Worm (Caenorhabditis elegans) whole organism, young adult: Measurements from ENCODE around the gene egl-38.

Experiments
- B0035.1 ChIP-seq: sonication (generic microtip); optimal IDR thresholded peaks from 2 replicates; lab custom pipeline; 2016; ENCODE audit warnings: missing genetic modification characterization, mild to moderate bottlenecking, missing compliant biosample characterization, missing genotype, missing genetic modification reagents
- B0336.3 ChIP-seq: fragments of 200-800 bp; sonication (Bioruptor generic); IDR thresholded peaks from 2 replicates; pipeline ENCODE4 v1.3.6; 2022; ENCODE audit warnings: missing genetic modification characterization, missing compliant biosample characterization
- C06A6.2 ChIP-seq: fragments of 200-800 bp; sonication (Bioruptor generic); conservative IDR thresholded peaks from 2 replicates; pipeline ENCODE4 v1.3.6; 2022; ENCODE audit warnings: missing genetic modification characterization, missing compliant biosample characterization
- D2030.7 ChIP-seq: fragments of 200-800 bp; sonication (Bioruptor generic); IDR thresholded peaks from 2 replicates; pipeline ENCODE4 v1.3.6; 2022; ENCODE audit warnings: missing genetic modification reagents, missing genetic modification characterization, missing compliant biosample characterization
- F37B4.10 ChIP-seq: fragments of 200-800 bp; sonication (Bioruptor generic); IDR thresholded peaks from 2 replicates; pipeline ENCODE4 v1.3.6; 2022; ENCODE audit warnings: missing genetic modification characterization, missing compliant biosample characterization
- F57A8.1 ChIP-seq: fragments of 200-800 bp; sonication (Bioruptor generic); optimal IDR thresholded peaks from 2 replicates; lab custom pipeline; 2018; ENCODE audit warnings: mild to moderate bottlenecking, missing genetic modification characterization, moderate library complexity, missing compliant biosample characterization
- ama-1 ChIP-seq, 3 experiments: fragments of 150-350 bp in 1 of 3; sonication (generic microtip) in 2 of 3; optimal IDR thresholded peaks; 2 replicates each; lab custom pipeline; 2014 to 2018; ENCODE audit warnings: missing biosample characterization in 2 of 3, missing genetic modification characterization in 2 of 3, missing genetic modification reagents in 2 of 3
- aptf-2 ChIP-seq: fragments of 200-800 bp; sonication (Bioruptor generic); conservative IDR thresholded peaks from 2 replicates; pipeline ENCODE4 v1.3.6; 2022; ENCODE audit warnings: missing genetic modification reagents, missing genetic modification characterization, missing compliant biosample characterization
- attf-3 ChIP-seq: fragments of 200-800 bp; sonication (Bioruptor generic); conservative IDR thresholded peaks from 2 replicates; pipeline ENCODE4 v1.3.6; 2022; ENCODE audit warnings: missing genetic modification reagents, missing genetic modification characterization, missing compliant biosample characterization
- attf-5 ChIP-seq: fragments of 200-800 bp; sonication (Bioruptor generic); optimal IDR thresholded peaks from 2 replicates; lab custom pipeline; 2018; ENCODE audit warnings: mild to moderate bottlenecking, missing genetic modification characterization, missing compliant biosample characterization
- ceh-40 ChIP-seq: fragments of 200-800 bp; sonication (Bioruptor generic); IDR thresholded peaks from 2 replicates; pipeline ENCODE4 v1.3.6; 2022; ENCODE audit warnings: missing genetic modification characterization, missing compliant biosample characterization
- ceh-91 ChIP-seq: fragments of 200-800 bp; sonication (Bioruptor generic); IDR thresholded peaks from 2 replicates; pipeline ENCODE4 v1.3.6; 2022; ENCODE audit warnings: missing genetic modification reagents, missing genetic modification characterization, missing compliant biosample characterization
- egrh-3 ChIP-seq: fragments of 200-800 bp; sonication (Bioruptor generic); IDR thresholded peaks from 2 replicates; pipeline ENCODE4 v1.3.6; 2022; ENCODE audit warnings: missing genetic modification reagents, missing genetic modification characterization, missing compliant biosample characterization
- fkh-3 ChIP-seq: sonication (generic microtip); optimal IDR thresholded peaks from 2 replicates; lab custom pipeline; 2016; ENCODE audit warnings: mild to moderate bottlenecking, missing genetic modification characterization, missing compliant biosample characterization
- gei-17 ChIP-seq: fragments of 200-800 bp; sonication (Bioruptor generic); optimal IDR thresholded peaks from 2 replicates; lab custom pipeline; 2018; ENCODE audit warnings: mild to moderate bottlenecking, missing genetic modification characterization, missing compliant biosample characterization
- hlh-12 ChIP-seq: sonication (generic microtip); optimal IDR thresholded peaks from 2 replicates; lab custom pipeline; 2016; ENCODE audit warnings: missing genetic modification characterization, missing compliant biosample characterization
- hsf-1 ChIP-seq: fragments of 200-800 bp; sonication (Bioruptor generic); IDR thresholded peaks from 2 replicates; pipeline ENCODE4 v1.3.6; 2022; ENCODE audit warnings: missing genetic modification reagents, missing genetic modification characterization, missing compliant biosample characterization
- let-607 ChIP-seq, 2 experiments: fragments of 200-800 bp in 1 of 2; sonication (Bioruptor generic) in 1 of 2; sonication (generic microtip) in 1 of 2; optimal IDR thresholded peaks; 2 replicates each; lab custom pipeline; 2016 to 2018; ENCODE audit warnings: mild to moderate bottlenecking in 2 of 2, missing compliant biosample characterization in 2 of 2, missing genetic modification characterization in 2 of 2, moderate library complexity in 2 of 2, missing genotype in 1 of 2
- lin-26 ChIP-seq: fragments of 200-800 bp; sonication (Bioruptor generic); IDR thresholded peaks from 2 replicates; pipeline ENCODE4 v1.3.6; 2022; ENCODE audit warnings: missing genetic modification reagents, missing genetic modification characterization, missing compliant biosample characterization
- lin-54 ChIP-seq: fragments of 200-800 bp; sonication (Bioruptor generic); optimal IDR thresholded peaks from 2 replicates; lab custom pipeline; 2018; ENCODE audit warnings: mild to moderate bottlenecking, missing genetic modification characterization, missing compliant biosample characterization
- lsl-1 ChIP-seq: fragments of 200-800 bp; sonication (Bioruptor generic); optimal IDR thresholded peaks from 2 replicates; lab custom pipeline; 2018; ENCODE audit warnings: mild to moderate bottlenecking, missing genetic modification characterization, moderate library complexity, missing compliant biosample characterization
- madf-10 ChIP-seq: sonication (generic microtip); optimal IDR thresholded peaks from 2 replicates; lab custom pipeline; 2016; ENCODE audit warnings: mild to moderate bottlenecking, missing genetic modification characterization, missing compliant biosample characterization
- madf-3 ChIP-seq: fragments of 200-800 bp; sonication (Bioruptor generic); IDR thresholded peaks from 2 replicates; pipeline ENCODE4 v1.3.6; 2022; ENCODE audit warnings: missing genetic modification reagents, missing genetic modification characterization, missing compliant biosample characterization
- madf-6 ChIP-seq: fragments of 200-800 bp; sonication (Bioruptor generic); IDR thresholded peaks from 2 replicates; pipeline ENCODE4 v1.3.6; 2022; ENCODE audit warnings: missing genetic modification reagents, missing genetic modification characterization, missing compliant biosample characterization
- madf-8 ChIP-seq: fragments of 200-800 bp; sonication (Bioruptor generic); conservative IDR thresholded peaks from 2 replicates; pipeline ENCODE4 v1.3.6; 2022; ENCODE audit warnings: missing genetic modification reagents, missing genetic modification characterization, missing compliant biosample characterization
- mes-4 ChIP-seq: sonication (generic microtip); optimal IDR thresholded peaks from 2 replicates; lab custom pipeline; 2016; ENCODE audit warnings: missing genotype, missing genetic modification characterization, missing compliant biosample characterization
- nfya-2 ChIP-seq: fragments of 200-800 bp; sonication (Bioruptor generic); IDR thresholded peaks from 2 replicates; pipeline ENCODE4 v1.3.6; 2022; ENCODE audit warnings: missing genetic modification reagents, missing genetic modification characterization, missing compliant biosample characterization
- nfyb-1 ChIP-seq: fragments of 200-800 bp; sonication (Bioruptor generic); IDR thresholded peaks from 2 replicates; pipeline ENCODE4 v1.3.6; 2022; ENCODE audit warnings: missing genetic modification reagents, missing genetic modification characterization, missing compliant biosample characterization
- nhr-120 ChIP-seq: fragments of 200-800 bp; sonication (Bioruptor generic); IDR thresholded peaks from 2 replicates; pipeline ENCODE4 v1.3.6; 2022; ENCODE audit warnings: missing genetic modification characterization, missing compliant biosample characterization
- nhr-80 ChIP-seq: sonication (generic microtip); optimal IDR thresholded peaks from 2 replicates; lab custom pipeline; 2016; ENCODE audit warnings: missing genetic modification characterization, missing compliant biosample characterization
- pbrm-1 ChIP-seq: fragments of 200-800 bp; sonication (Bioruptor generic); IDR thresholded peaks from 2 replicates; pipeline ENCODE4 v1.3.6; 2022; ENCODE audit warnings: missing genetic modification reagents, missing genetic modification characterization, missing compliant biosample characterization
- rec-8 ChIP-seq, 2 experiments: sonication (generic microtip); optimal IDR thresholded peaks; 2 replicates each; lab custom pipeline; 2016; ENCODE audit warnings: mild to moderate bottlenecking in 2 of 2, missing genetic modification characterization in 2 of 2, missing genetic modification reagents in 2 of 2, missing genotype in 2 of 2, missing biosample characterization in 1 of 2, missing compliant biosample characterization in 1 of 2, moderate library complexity in 1 of 2
- rpc-1 ChIP-seq, 2 experiments: fragments of 150-350 bp in 1 of 2; sonication (generic microtip) in 1 of 2; optimal IDR thresholded peaks; 2 replicates each; lab custom pipeline; 2014 to 2018; ENCODE audit warnings: missing biosample characterization in 1 of 2, missing genetic modification characterization in 1 of 2, missing genetic modification reagents in 1 of 2, missing genotype in 1 of 2
- sea-2 ChIP-seq: fragments of 200-800 bp; sonication (Bioruptor generic); IDR thresholded peaks from 2 replicates; pipeline ENCODE4 v1.3.6; 2022; ENCODE audit warnings: missing genetic modification characterization, missing compliant biosample characterization
- snpc-1.3 ChIP-seq: sonication (generic microtip); optimal IDR thresholded peaks from 2 replicates; lab custom pipeline; 2017; ENCODE audit warnings: missing genetic modification characterization, mild to moderate bottlenecking, missing compliant biosample characterization, antibody characterized with exemption, moderate library complexity, missing genotype, missing genetic modification reagents; ENCODE audit not compliant: insufficient read depth
- snpc-3.4 ChIP-seq: sonication (generic microtip); optimal IDR thresholded peaks from 2 replicates; lab custom pipeline; 2017; ENCODE audit warnings: missing genetic modification characterization, mild to moderate bottlenecking, missing compliant biosample characterization, antibody characterized with exemption, moderate library complexity, missing genotype, missing genetic modification reagents
- somi-1 ChIP-seq: fragments of 200-800 bp; sonication (Bioruptor generic); optimal IDR thresholded peaks from 2 replicates; lab custom pipeline; 2018; ENCODE audit warnings: mild to moderate bottlenecking, missing genetic modification characterization, missing compliant biosample characterization
- sptf-2 ChIP-seq: fragments of 200-800 bp; sonication (Bioruptor generic); optimal IDR thresholded peaks from 2 replicates; lab custom pipeline; 2018; ENCODE audit warnings: mild to moderate bottlenecking, missing genetic modification characterization, missing compliant biosample characterization
- tbx-9 ChIP-seq: sonication (generic microtip); optimal IDR thresholded peaks from 2 replicates; lab custom pipeline; 2016; ENCODE audit warnings: borderline replicate concordance, missing genetic modification characterization, inconsistent platforms, missing compliant biosample characterization
- ztf-22 ChIP-seq: fragments of 200-800 bp; sonication (Bioruptor generic); optimal IDR thresholded peaks from 2 replicates; lab custom pipeline; 2018; ENCODE audit warnings: mild to moderate bottlenecking, missing genetic modification characterization, moderate library complexity, missing compliant biosample characterization
- ztf-3 ChIP-seq: fragments of 200-800 bp; sonication (Bioruptor generic); optimal IDR thresholded peaks from 2 replicates; lab custom pipeline; 2018; ENCODE audit warnings: mild to moderate bottlenecking, missing genetic modification characterization, missing compliant biosample characterization

The egl-38 gene

ce11 chrIV:10140143-10140542, 29.8 kb upstream of the egl-38 start, which contains the start of gene gst-3:
gst-3 (minus strand) TSS chrIV:10140243.
- TF ChIP-seq somi-1 (no peak), nhr-120 (GFP tag; lab: Robert Waterston, UW) (no peak), snpc-3.4 (tag; lab: Kevin White, UChicago) (no peak), C06A6.2 (GFP tag; lab: Robert Waterston, UW) (no peak), ztf-3 (no peak), B0336.3 (no peak), pbrm-1 (no peak), rpc-1 (optimal IDR thresholded peaks at IDR 0.05; lab: Kevin White, UChicago) (no peak), rpc-1 (tag; optimal IDR thresholded peaks at IDR 0.05; lab: Kevin White, UChicago) (no peak), snpc-1.3 (tag; lab: Kevin White, UChicago) (no peak)

ce11 chrIV:10137804-10138203, 27.5 kb upstream of the egl-38 start, which contains the start of gene K08F4.12:
K08F4.12 (plus strand) TSS chrIV:10138104.
- TF ChIP-seq hlh-12 (no peak), madf-3 (GFP tag; lab: Robert Waterston, UW) (no peak)

ce11 chrIV:10135817-10136216, 25.5 kb upstream of the egl-38 start, which contains the start of gene K08F4.5:
K08F4.5 (minus strand) TSS chrIV:10135917.
- TF ChIP-seq tbx-9 (tag; lab: Kevin White, UChicago) (no peak), madf-8 (GFP tag; lab: Robert Waterston, UW) (no peak)

ce11 chrIV:10129957-10130356, 19.6 kb upstream of the egl-38 start, which contains the start of gene glt-3:
glt-3 (plus strand) TSS chrIV:10130257.
- TF ChIP-seq aptf-2 (GFP tag; lab: Robert Waterston, UW): no peak
- TF ChIP-seq B0336.3: no peak
- TF ChIP-seq madf-6 (GFP tag; lab: Robert Waterston, UW): no peak
- no peak for TF ChIP-seq hsf-1
- TF ChIP-seq ceh-91 (GFP tag; lab: Robert Waterston, UW): no peak
- TF ChIP-seq mes-4 (tag; lab: Kevin White, UChicago): no peak
- no peak for TF ChIP-seq attf-3
- no peak for TF ChIP-seq sptf-2 (GFP tag; lab: Kevin White, UChicago)

- TF ChIP-seq ceh-40 (GFP tag; lab: Robert Waterston, UW) (no peak), let-607 (tag; optimal IDR thresholded peaks at IDR 0.05; lab: Kevin White, UChicago) (no peak), B0035.1 (tag; lab: Kevin White, UChicago) (no peak), lin-54 (GFP tag; lab: Kevin White, UChicago) (peak; percentile 94), lsl-1 (GFP tag; lab: Kevin White, UChicago) (peak; percentile 59), D2030.7 (GFP tag; lab: Robert Waterston, UW) (peak; percentile 65), F37B4.10 (GFP tag; lab: Robert Waterston, UW) (no peak), nfya-2 (GFP tag; lab: Robert Waterston, UW) (no peak), mes-4 (tag; lab: Kevin White, UChicago) (no peak), F57A8.1 (GFP tag; lab: Kevin White, UChicago) (no peak), lin-26 (no peak), rec-8 (tag; optimal IDR thresholded peaks at IDR 0.05; lab: Kevin White, UChicago) (no peak), sea-2 (GFP tag; lab: Robert Waterston, UW) (no peak), attf-3 (peak; percentile 47), somi-1 (no peak), egrh-3 (GFP tag; lab: Robert Waterston, UW) (no peak), fkh-3 (no peak), nfyb-1 (GFP tag; lab: Robert Waterston, UW) (0 out of 2 replicates have a peak, but pooled peaks have one; percentile 44), hlh-12 (no peak), ama-1 (optimal IDR thresholded peaks at IDR 0.05; lab: Kevin White, UChicago) (no peak), ama-1 (GFP tag; optimal IDR thresholded peaks at IDR 0.05; lab: Kevin White, UChicago) (no peak), madf-10 (tag; lab: Kevin White, UChicago) (no peak), nhr-80 (tag; lab: Kevin White, UChicago) (peak; percentile 19), ztf-22 (GFP tag; lab: Kevin White, UChicago) (no peak), attf-5 (GFP tag; lab: Kevin White, UChicago) (peak; percentile 76), gei-17 (no peak)
Measured at ce11 chrIV:10128906-10129386, 18.6 kb upstream of the egl-38 start, which contains the start of the genes gtbp-1 and K08F4.3. gtbp-1 (minus strand) TSS chrIV:10128956. K08F4.3 (plus strand) TSS chrIV:10129257.
